Fruit fly (Drosophila melanogaster) whole organism, prepupa: Measurements from ENCODE around the gene CG12951.

Experiments used
- CG11294 ChIP-seq: fragments of 200-800 bp; sonication (Bioruptor generic); IDR thresholded peaks from 2 replicates; pipeline ENCODE4 v1.3.6; 2022; ENCODE audit warnings: missing biosample characterization, missing genetic modification characterization
- CG11762 ChIP-seq: fragments of 200-800 bp; sonication (Bioruptor generic); optimal IDR thresholded peaks from 3 replicates; lab custom pipeline; 2016; ENCODE audit warnings: missing biosample characterization, missing genetic modification characterization; ENCODE audit not compliant: insufficient read depth
- CG15336 ChIP-seq: fragments of 200-800 bp; sonication (Bioruptor generic); IDR thresholded peaks from 2 replicates; pipeline ENCODE4 v1.3.6; 2022; ENCODE audit warnings: missing biosample characterization, missing genetic modification characterization
- CG34406 ChIP-seq: fragments of 200-800 bp; sonication (Bioruptor generic); optimal IDR thresholded peaks from 3 replicates; lab custom pipeline; 2016; ENCODE audit warnings: missing biosample characterization, missing genetic modification characterization
- Gug ChIP-seq: fragments of 200-800 bp; sonication (Bioruptor generic); IDR thresholded peaks from 2 replicates; pipeline ENCODE4 v1.3.6; 2022; ENCODE audit warnings: missing biosample characterization, missing genetic modification characterization
- Hr38 ChIP-seq: sonication (Bioruptor generic); optimal IDR thresholded peaks from 2 replicates; lab custom pipeline; 2016; ENCODE audit warnings: missing biosample characterization, missing genetic modification characterization
- Lpt ChIP-seq: fragments of 200-800 bp; sonication (Bioruptor generic); optimal IDR thresholded peaks from 3 replicates; lab custom pipeline; 2016; ENCODE audit warnings: missing biosample characterization, missing genetic modification characterization
- Sox102F ChIP-seq: fragments of 200-800 bp; sonication (Bioruptor generic); optimal IDR thresholded peaks from 2 replicates; lab custom pipeline; 2016; ENCODE audit warnings: missing biosample characterization, mild to moderate bottlenecking, missing genetic modification characterization
- Sox14 ChIP-seq: fragments of 200-800 bp; sonication (Bioruptor generic); optimal IDR thresholded peaks from 3 replicates; lab custom pipeline; 2016; ENCODE audit warnings: missing biosample characterization, missing genetic modification characterization
- eg ChIP-seq: fragments of 200-800 bp; sonication (Bioruptor generic); IDR thresholded peaks from 3 replicates; pipeline ENCODE4 v1.3.6; 2022; ENCODE audit warnings: missing biosample characterization, missing genetic modification characterization

dm6 chr3R:9359393-9359792 is 29.3 kb upstream of the CG12951 start:
- no peak for TF ChIP-seq eg (GFP tag; lab: Robert Waterston, UW)
- TF ChIP-seq Lpt (GFP tag; lab: Kevin White, UChicago), result no peak
- TF ChIP-seq Hr38 (GFP tag; lab: Kevin White, UChicago), result no peak
- TF ChIP-seq CG11762 (GFP tag; lab: Kevin White, UChicago), result no peak
- no peak for TF ChIP-seq CG15336
- TF ChIP-seq CG11294 (GFP tag; lab: Robert Waterston, UW), result no peak
- no peak for TF ChIP-seq Sox14 (GFP tag; lab: Kevin White, UChicago)
- no peak for TF ChIP-seq Gug (GFP tag; lab: Robert Waterston, UW)
- TF ChIP-seq Sox102F, result no peak
- no peak for TF ChIP-seq CG34406 (GFP tag; lab: Kevin White, UChicago)
